Worm (Caenorhabditis elegans) whole organism, early embryonic: ENCODE data around the gene F25E5.9.

Experiments used
- B0310.2 ChIP-seq: sonication (generic microtip); optimal IDR thresholded peaks from 2 replicates; lab custom pipeline; 2016; ENCODE audit warnings: mild to moderate bottlenecking, missing genetic modification characterization, missing compliant biosample characterization
- ama-1 ChIP-seq: fragments of 150-350 bp; optimal IDR thresholded peaks from 2 replicates; lab custom pipeline; 2014
- ceh-13 ChIP-seq: fragments of 200-800 bp; sonication (Bioruptor generic); optimal IDR thresholded peaks from 2 replicates; lab custom pipeline; 2018; ENCODE audit warnings: mild to moderate bottlenecking, missing genetic modification characterization, missing compliant biosample characterization
- ceh-36 ChIP-seq: sonication (generic microtip); optimal IDR thresholded peaks from 2 replicates; lab custom pipeline; 2016; ENCODE audit warnings: missing genetic modification characterization, inconsistent platforms, missing compliant biosample characterization
- ets-7 ChIP-seq: sonication (generic microtip); optimal IDR thresholded peaks from 2 replicates; lab custom pipeline; 2016; ENCODE audit warnings: missing genotype, missing genetic modification characterization, missing compliant biosample characterization
- hmbx-1 ChIP-seq: sonication (generic microtip); optimal IDR thresholded peaks from 2 replicates; lab custom pipeline; 2016; ENCODE audit warnings: mild to moderate bottlenecking, missing genetic modification characterization, missing compliant biosample characterization
- scrt-1 ChIP-seq: fragments of 200-800 bp; sonication (Bioruptor generic); IDR thresholded peaks from 2 replicates; pipeline ENCODE4 v1.3.6; 2022; ENCODE audit warnings: missing genetic modification characterization, missing compliant biosample characterization
- tra-4 ChIP-seq: sonication (generic microtip); optimal IDR thresholded peaks from 2 replicates; lab custom pipeline; 2017; ENCODE audit warnings: missing genetic modification characterization, missing compliant biosample characterization

ce11 chrV:7420162-7420561, 17.6 kb downstream of the F25E5.9 start, which contains the start of gene srxa-4:
- TF ChIP-seq ama-1 (lab: Kevin White, UChicago) (no peak), B0310.2 (tag; lab: Kevin White, UChicago) (no peak), ets-7 (tag; lab: Kevin White, UChicago) (no peak), tra-4 (tag; lab: Kevin White, UChicago) (no peak), scrt-1 (GFP tag; lab: Robert Waterston, UW) (no peak), ceh-36 (tag; lab: Kevin White, UChicago) (no peak), ceh-13 (GFP tag; lab: Kevin White, UChicago) (no peak), hmbx-1 (tag; lab: Kevin White, UChicago) (no peak)
